Fruit fly (Drosophila melanogaster): ENCODE measurements around the gene Taf7.

Gene Taf7

DNA sequence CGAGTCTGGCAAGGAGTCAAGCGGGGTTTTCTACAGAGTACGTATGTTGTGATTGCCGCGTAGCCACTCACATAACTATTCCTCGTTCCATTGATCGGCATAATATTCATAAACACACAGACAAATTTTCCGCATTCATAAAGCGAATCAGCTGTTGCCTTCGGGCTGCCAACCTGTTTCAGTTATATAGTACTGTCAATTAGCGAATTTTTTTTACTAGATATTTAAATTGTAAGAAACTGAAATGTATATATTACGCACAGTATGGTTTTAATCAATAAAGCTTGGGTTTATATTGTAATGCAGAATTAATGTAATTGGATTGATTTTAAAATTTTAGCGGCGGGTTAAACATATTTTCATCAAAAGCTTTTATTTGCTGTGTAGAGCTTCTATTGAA lies 6.0 kb downstream of the Taf7 start, which contains the start of gene Rfk (continued):
- TF ChIP-seq pb (GFP tag; optimal IDR thresholded peaks at IDR 0.05) (no peak), Pdp1 (GFP tag; optimal IDR thresholded peaks at IDR 0.05) (peak in 1 of 2 experiments; percentile 71), HmgD (GFP tag; optimal IDR thresholded peaks at IDR 0.05) (peak; percentile 2), gfzf (GFP tag; optimal IDR thresholded peaks at IDR 0.05) (peak; percentile 2), tgo (GFP tag; IDR thresholded peaks at IDR 0.05) (no peak), CG12744 (GFP tag; optimal IDR thresholded peaks at IDR 0.05) (no peak), amos (GFP tag; IDR thresholded peaks at IDR 0.05; ENCODE audit: partially characterized antibody) (no peak), CG12659 (GFP tag; optimal IDR thresholded peaks at IDR 0.05) (peak; percentile 36), CG3163 (GFP tag; optimal IDR thresholded peaks at IDR 0.05) (no peak), CG32772 (GFP tag; IDR thresholded peaks at IDR 0.05) (peak; percentile 33; the same call in 1 of the 2 replicates), Eip74EF (GFP tag; optimal IDR thresholded peaks at IDR 0.05) (no peak), trh (GFP tag; optimal IDR thresholded peaks at IDR 0.05) (no peak), CG30020 (tag; optimal IDR thresholded peaks at IDR 0.05) (peak; percentile 52), Optix (GFP tag; IDR thresholded peaks at IDR 0.05) (no peak), sna (GFP tag; IDR thresholded peaks at IDR 0.05; ENCODE audit: partially characterized antibody) (no peak), CG9817 (tag; optimal IDR thresholded peaks at IDR 0.05) (peak; percentile 9), CG15514 (GFP tag; optimal IDR thresholded peaks at IDR 0.05) (peak; percentile 53), fd3F (GFP tag; optimal IDR thresholded peaks at IDR 0.05) (no peak), sug (tag; optimal IDR thresholded peaks at IDR 0.05) (peak; percentile 34), CG8765 (GFP tag; IDR thresholded peaks at IDR 0.05) (no peak), Doc3 (GFP tag; IDR thresholded peaks at IDR 0.05; ENCODE audit: partially characterized antibody) (peak; percentile 44; the same call in 1 of the 3 replicates), Xbp1 (GFP tag; optimal IDR thresholded peaks at IDR 0.05) (peak; percentile 34), Lhr (GFP tag; optimal IDR thresholded peaks at IDR 0.05) (no peak), gcm (GFP tag; optimal IDR thresholded peaks at IDR 0.05) (peak; percentile 30), CG2712 (tag; optimal IDR thresholded peaks at IDR 0.05) (peak; percentile 44), BEAF-32 (GFP tag; optimal IDR thresholded peaks at IDR 0.05) (peak; percentile 29), ttk (GFP tag; IDR thresholded peaks at IDR 0.05) (no peak), Gug (GFP tag; IDR thresholded peaks at IDR 0.05) (no peak), CG3281 (GFP tag; optimal IDR thresholded peaks at IDR 0.05) (peak; percentile 10), pan (optimal IDR thresholded peaks at IDR 0.05) (no peak), pan (GFP tag; optimal IDR thresholded peaks at IDR 0.05 in 1 of 2, IDR thresholded peaks at IDR 0.05 in 1 of 2) (no peak), lmd (GFP tag; IDR thresholded peaks at IDR 0.05) (no peak), Med (GFP tag) (peak; percentile 78), CG10274 (GFP tag; optimal IDR thresholded peaks at IDR 0.05) (no peak), CG11696 (GFP tag; IDR thresholded peaks at IDR 0.05) (no peak), ind (GFP tag; optimal IDR thresholded peaks at IDR 0.05) (no peak), sd (tag; optimal IDR thresholded peaks at IDR 0.05) (peak; percentile 64), esg (GFP tag; conservative IDR thresholded peaks at IDR 0.05) (no peak), row (GFP tag; IDR thresholded peaks at IDR 0.05) (peak; percentile 68), stwl (tag; optimal IDR thresholded peaks at IDR 0.05) (peak; percentile 61), ken (GFP tag; IDR thresholded peaks at IDR 0.05) (no peak), CG11085 (GFP tag; IDR thresholded peaks at IDR 0.05) (no peak), sisA (GFP tag; IDR thresholded peaks at IDR 0.05) (no peak), CG30403 (GFP tag; optimal IDR thresholded peaks at IDR 0.05) (peak; percentile 34), zen (tag; optimal IDR thresholded peaks at IDR 0.05) (peak; percentile 53), CG11093 (GFP tag; IDR thresholded peaks at IDR 0.05) (no peak), CG3847 (GFP tag; IDR thresholded peaks at IDR 0.05) (0 out of 2 replicates have a peak, but pooled peaks have one; percentile 6), Ptx1 (GFP tag; IDR thresholded peaks at IDR 0.05) (0 out of 2 replicates have a peak, but pooled peaks have one; percentile 28), CG8290 (GFP tag; optimal IDR thresholded peaks at IDR 0.05) (no peak), CG8290 (tag; optimal IDR thresholded peaks at IDR 0.05) (no peak), Sry-β (GFP tag; optimal IDR thresholded peaks at IDR 0.05) (peak; percentile 55)

Data from whole organism, embryonic.